Worm (Caenorhabditis elegans) whole organism, L4/young adult: ENCODE data around the gene B0507.4.
"Not testable (repeated sequence)": the region's sequence is repeated elsewhere in the genome, so short reads cannot be mapped to it uniquely, and the experiment has no call there.

Source experiments
- W03F9.2 ChIP-seq: fragments of 150-350 bp; optimal IDR thresholded peaks from 2 replicates; lab custom pipeline; 2014; ENCODE audit warnings: missing biosample characterization, missing genetic modification characterization
- dao-5 ChIP-seq: sonication (generic microtip); optimal IDR thresholded peaks from 2 replicates; lab custom pipeline; 2016; ENCODE audit warnings: missing genotype, missing genetic modification characterization, moderate library complexity, missing compliant biosample characterization
- him-1 ChIP-seq: sonication (generic microtip); optimal IDR thresholded peaks from 2 replicates; lab custom pipeline; 2016; ENCODE audit warnings: missing genotype, missing genetic modification reagents, missing genetic modification characterization, missing compliant biosample characterization

Gene B0507.4

DNA sequence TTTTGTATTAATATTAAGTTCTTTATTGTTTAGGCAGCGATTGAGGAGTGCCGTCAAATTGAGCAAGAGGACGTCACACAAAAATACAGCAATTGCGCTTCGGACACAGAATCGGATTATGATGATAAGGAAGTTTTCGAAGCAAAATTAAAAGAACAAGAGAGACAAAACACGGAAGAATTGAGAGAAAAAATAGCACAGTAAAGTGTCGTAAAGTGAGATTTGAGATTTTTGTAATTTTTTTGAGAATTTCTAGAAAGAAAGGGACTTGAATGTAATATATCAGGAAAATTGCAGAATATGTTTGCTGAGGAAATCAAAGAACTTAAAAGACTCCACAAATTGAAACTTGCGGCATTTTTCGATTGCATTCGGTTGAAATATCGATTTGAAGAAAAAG, at the start of gene B0507.4:
Gene B0507.4 (plus strand): TSS at position 301 of the 400 bp plus-strand sequence.
- TF ChIP-seq dao-5 (tag; lab: Kevin White, UChicago): no peak
- no peak for TF ChIP-seq him-1
- no peak for TF ChIP-seq W03F9.2

DNA sequence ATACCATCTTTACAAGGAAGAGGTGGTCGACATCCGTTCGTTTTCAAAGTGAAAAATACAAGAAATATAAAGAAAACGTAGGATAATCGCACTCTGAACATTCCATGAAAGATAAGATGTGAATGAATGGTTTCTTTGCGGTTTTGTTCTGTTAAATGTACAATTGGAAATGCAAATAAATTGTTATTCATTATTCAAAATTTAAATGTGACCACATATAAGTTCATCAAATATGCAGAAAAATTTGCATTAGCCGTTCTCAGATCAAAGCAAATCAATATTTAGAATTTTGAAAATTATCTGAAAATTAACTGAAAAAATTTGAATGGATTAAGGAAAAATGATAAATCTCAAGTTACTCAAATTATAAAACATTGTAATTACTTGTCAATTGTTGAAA, 42.9 kb upstream of the B0507.4 start, which contains the start of gene ZC178.2:
Gene ZC178.2 (minus strand): TSS at position 101 of the 400 bp plus-strand sequence.
- TF ChIP-seq W03F9.2: no peak
- TF ChIP-seq dao-5 (tag; lab: Kevin White, UChicago): no peak
- no peak for TF ChIP-seq him-1

DNA sequence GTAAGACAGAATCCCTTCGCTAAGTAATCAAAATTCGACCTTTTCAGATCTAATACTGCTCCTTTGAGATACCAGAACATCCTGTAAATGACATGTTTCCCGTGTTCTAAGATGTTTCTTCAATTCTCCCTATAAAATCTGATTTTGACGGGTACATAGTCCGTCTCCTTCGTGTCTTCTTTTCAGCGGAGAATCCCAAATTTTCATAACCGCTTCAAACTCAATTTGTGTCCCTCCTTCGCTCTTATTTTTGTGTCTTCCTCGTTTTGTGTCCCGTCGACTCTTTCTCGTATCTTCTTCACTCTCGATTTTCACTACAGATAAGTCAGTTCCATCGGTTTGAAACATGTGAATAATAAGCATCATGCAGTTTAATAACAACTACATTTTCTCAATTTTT, 38.6 kb upstream of the B0507.4 start, which contains the start of gene glr-5:
Gene glr-5 (plus strand): TSS at position 321 of the 400 bp plus-strand sequence.
- TF ChIP-seq dao-5 (tag; lab: Kevin White, UChicago): no peak
- no peak for TF ChIP-seq him-1
- TF ChIP-seq W03F9.2: no peak

DNA sequence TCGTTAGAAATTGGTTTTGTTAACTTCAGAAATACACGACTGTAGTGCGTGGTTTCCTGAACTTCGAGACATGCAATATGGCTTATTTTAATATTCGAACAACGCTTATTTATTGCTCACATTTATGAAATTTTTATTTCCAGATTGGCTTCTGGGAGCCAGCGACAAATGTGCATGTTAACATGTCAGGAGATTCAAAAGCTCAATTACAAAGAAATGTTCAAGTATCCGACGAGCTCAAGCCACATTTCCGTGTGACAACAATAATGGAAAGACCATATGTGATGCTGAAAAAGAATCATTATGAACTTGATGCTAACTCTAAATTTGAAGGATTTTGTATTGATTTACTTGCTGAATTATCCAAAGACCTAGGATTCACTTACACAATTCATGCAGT, 36.4 kb upstream of the B0507.4 start:
- no peak for TF ChIP-seq dao-5 (tag; lab: Kevin White, UChicago)
- TF ChIP-seq him-1: no peak
- TF ChIP-seq W03F9.2: no peak

DNA sequence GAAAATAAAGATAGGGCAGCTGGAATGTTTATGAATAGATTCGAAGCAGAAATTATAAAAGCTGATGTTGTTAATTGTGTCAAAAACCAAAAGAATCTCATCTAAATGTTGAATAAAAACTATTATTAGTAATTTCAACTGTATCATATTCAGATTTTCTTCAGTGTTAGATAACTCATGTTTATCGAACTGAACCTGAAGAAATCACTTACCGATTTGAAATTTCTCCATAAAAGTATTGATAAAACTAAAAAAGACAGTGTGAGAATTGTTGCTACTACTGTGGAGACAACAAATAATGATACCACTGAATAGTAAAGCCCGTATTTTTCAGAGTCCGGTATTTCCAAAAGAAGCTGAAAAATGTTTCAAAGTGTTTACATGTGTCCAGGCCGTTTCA, 32.6 kb upstream of the B0507.4 start, which contains the start of gene ZC196.8:
Gene ZC196.8 (minus strand): TSS at position 101 of the 400 bp plus-strand sequence.
- TF ChIP-seq dao-5 (tag; lab: Kevin White, UChicago); W03F9.2; him-1: not testable (repeated sequence)

DNA sequence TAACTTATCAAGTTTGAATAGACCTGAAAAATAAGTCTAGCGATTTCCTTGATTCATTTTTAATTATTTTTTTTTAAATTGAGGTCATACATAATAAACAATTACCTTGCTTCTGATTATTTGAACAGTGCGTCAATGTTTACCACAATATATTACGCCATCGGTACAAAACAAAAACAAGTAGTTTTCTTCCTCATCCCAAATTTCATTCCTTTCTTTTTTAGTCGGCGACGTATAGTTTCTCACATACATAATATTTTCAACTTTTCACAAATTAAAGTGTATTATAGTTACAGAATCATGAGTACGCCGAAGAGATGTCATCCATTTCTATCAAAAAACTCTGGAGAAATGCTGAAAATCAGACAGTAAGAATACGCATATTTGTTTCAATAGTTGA, 28.5 kb upstream of the B0507.4 start, which contains the start of gene droe-8:
Gene droe-8 (plus strand): TSS at position 301 of the 400 bp plus-strand sequence.
- TF ChIP-seq dao-5 (tag; lab: Kevin White, UChicago); him-1; W03F9.2: not testable (repeated sequence)

DNA sequence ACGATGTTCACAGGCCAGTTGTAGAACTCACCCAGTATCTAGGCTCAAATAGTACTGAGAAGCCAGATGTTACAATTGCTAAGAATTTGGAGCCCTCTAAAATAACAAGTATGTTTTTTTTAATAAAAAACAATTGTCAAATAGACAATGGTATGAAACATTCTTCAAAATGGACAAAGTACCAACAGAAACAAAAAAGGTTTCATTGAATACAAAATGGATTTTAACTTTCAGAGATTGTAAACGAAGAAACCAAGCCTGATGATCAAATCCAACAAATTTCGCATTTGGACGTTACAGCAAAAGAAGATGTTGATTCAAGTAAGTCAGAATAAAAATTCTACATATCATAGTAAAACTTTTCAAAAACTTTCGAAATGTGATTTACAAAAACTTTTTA, 27.7 kb upstream of the B0507.4 start, which contains the start of gene ZC196.9:
Gene ZC196.9 (minus strand): TSS at position 101 of the 400 bp plus-strand sequence.
- TF ChIP-seq W03F9.2 (no peak), dao-5 (tag; lab: Kevin White, UChicago) (no peak), him-1 (no peak)

DNA sequence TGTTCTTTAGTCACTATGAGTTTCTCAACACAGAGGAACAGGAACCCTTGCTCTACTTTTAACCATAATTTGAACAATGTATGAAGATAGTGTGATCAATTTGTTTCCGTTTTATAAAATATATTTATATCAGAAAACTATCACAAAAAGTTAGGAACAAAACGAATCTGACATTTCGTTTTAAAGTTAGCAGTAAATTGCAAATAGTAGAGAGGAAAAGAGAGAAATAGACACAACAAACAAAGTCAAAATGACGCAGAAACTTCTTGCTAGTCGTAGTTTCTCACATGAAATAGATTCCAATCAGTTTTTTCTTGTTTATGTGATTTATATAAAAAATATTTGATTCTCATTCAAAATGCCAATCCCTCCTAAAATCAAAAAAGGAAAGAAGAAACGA, 25.7 kb upstream of the B0507.4 start, which contains the start of gene ZC196.5:
Gene ZC196.5 (plus strand): TSS at position 301 of the 400 bp plus-strand sequence.
- no peak for TF ChIP-seq dao-5 (tag; lab: Kevin White, UChicago)
- TF ChIP-seq him-1: no peak
- TF ChIP-seq W03F9.2: no peak

DNA sequence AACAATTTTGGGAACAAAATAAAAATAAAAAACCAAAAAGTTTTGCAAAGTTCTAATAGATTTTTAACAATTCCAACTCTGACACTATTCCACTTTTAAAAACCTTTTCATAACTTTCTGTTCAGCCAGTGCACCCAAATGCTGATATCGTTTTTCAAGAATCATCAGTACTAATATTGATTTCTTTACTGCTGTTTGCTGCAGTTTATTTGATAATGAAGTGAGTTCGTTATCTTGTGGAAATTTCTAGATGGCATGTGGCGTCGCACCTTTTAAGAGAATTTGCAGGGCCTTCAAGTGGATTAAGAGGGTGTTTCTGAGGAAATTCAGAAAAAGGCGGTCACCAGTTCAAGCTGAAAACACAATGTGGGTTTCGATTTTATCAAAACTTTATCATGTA, 23.8 kb upstream of the B0507.4 start:
- no peak for TF ChIP-seq W03F9.2

DNA sequence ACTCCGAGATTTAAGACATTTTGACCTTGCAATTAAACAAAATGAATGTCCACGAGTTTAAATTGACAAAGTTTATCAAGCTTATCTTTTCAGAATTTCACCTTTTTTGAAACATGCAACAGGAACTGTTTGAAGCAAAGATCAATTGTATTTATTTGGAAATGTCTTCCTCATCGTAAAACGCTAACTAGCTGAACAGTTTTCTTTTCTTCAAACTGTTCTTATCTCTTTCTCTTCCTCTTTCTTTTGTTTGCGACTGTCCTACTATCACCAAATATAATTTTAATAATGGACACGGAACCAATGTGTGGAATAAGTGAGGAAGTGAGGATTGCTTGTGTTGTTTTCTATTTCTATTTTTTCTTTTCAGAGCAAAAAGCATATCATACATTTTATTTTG, 21.8 kb upstream of the B0507.4 start, which contains the start of gene ZC196.4:
Gene ZC196.4 (plus strand): TSS at position 173 of the 400 bp plus-strand sequence.
- TF ChIP-seq him-1 (no peak), dao-5 (tag; lab: Kevin White, UChicago) (no peak)

DNA sequence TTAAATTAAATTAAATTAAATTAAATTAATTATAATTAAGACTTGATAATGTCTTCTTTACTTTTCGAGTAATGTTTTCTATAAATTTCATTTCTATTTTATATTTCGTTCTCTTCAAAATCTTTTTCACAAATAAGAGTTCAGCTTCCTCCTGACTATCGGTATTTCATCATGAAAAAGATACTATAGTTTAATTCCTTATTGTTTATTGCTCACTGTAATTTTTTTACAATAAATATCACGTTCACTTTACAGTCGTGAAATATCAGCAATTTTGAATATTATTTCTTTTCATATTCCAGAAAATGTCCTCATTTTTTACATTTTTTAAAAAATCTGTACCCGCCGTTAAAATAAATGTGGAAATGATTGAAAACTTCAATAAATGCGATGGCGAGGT, 18.4 kb upstream of the B0507.4 start, which contains the start of gene ZC196.3:
Gene ZC196.3 (plus strand): TSS at position 301 of the 400 bp plus-strand sequence.
- TF ChIP-seq W03F9.2 (no peak), dao-5 (tag; lab: Kevin White, UChicago) (no peak), him-1 (no peak)

DNA sequence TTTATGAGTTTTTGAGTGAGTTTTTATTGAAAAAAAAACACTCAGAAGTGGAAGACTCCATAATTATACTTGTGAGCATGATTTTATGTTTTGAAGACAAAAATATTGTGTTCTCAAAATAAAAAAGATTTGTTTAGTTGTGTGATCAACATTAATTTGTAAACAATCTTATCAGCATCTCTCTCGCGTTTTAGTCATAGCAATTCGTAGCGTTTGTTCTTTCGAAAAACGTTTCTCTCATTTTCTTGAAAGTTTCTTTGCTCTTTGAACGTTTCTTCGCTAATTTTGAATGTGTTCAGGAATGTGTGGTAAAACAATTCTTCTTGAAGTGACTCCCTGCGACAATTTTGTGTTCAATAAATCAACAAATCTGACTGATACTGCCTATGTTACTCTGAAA, 15.6 kb upstream of the B0507.4 start, which contains the start of gene ZC196.2:
Gene ZC196.2 (plus strand): TSS at position 301 of the 400 bp plus-strand sequence.
- no peak for TF ChIP-seq dao-5 (tag; lab: Kevin White, UChicago)
- TF ChIP-seq him-1: no peak
- no peak for TF ChIP-seq W03F9.2

DNA sequence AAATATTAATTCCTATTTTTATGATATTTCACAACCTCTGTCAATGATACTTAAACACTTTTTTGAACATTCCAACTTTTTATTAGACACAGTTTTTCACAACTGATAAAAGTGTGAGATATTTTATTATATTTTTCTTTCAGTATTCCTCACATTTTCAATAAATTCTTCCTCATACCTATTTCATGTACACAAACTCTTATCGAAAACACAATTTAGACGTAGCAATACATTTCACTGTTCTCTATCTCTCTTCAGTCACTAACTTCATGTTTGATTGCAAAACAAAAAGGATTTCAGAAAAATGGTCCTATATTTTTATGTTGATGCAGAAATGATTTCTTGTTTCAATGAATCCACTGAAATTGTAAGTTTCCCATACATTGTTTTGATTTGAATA, 8.9 kb upstream of the B0507.4 start, which contains the start of gene B0507.6:
Gene B0507.6 (plus strand): TSS at position 301 of the 400 bp plus-strand sequence.
- TF ChIP-seq W03F9.2: no peak
- TF ChIP-seq dao-5 (tag; lab: Kevin White, UChicago): no peak
- no peak for TF ChIP-seq him-1

DNA sequence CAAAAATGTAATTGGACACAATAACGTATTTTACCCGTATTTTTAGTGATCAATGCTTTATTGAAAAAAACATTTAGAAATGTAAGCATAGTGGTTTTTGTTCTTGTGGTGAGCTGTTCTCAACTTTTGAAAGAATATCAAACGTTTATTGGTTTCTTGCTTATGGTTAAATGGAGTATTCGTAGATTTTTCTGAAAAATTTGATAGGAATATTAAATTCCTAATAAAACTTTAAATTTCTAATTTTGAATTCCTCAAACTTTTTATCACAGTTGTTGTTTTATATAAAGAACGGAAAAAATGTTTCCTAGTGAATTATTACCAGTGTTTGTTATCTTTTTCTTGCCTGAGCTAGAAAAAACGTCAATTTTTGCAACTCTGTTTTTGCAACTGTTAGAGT, 1.4 kb upstream of the B0507.4 start, which contains the start of gene B0507.5:
Gene B0507.5 (plus strand): TSS at position 301 of the 400 bp plus-strand sequence.
- TF ChIP-seq him-1: no peak
- TF ChIP-seq W03F9.2: no peak
- no peak for TF ChIP-seq dao-5 (tag; lab: Kevin White, UChicago)

DNA sequence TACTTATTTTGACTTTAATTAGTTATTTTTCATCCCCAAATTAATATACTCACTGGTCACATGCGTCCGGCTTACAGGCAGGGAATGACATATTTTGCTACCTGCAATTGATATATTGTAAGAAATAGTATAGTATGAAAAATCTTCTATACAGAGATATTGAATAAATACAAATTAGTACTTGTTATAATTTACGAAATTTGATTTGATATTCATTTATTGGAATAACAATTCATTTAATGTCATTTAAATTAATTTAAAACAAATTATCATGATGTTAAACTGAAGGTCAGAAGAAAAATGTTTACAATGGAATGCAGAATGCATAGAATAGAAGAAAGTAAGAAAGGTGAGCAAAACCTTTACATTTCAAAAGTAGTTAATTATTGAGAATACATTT, 3.8 kb downstream of the B0507.4 start, which contains the start of gene B0507.7:
Gene B0507.7 (minus strand): TSS at position 101 of the 400 bp plus-strand sequence.
- TF ChIP-seq dao-5 (tag; lab: Kevin White, UChicago): no peak
- no peak for TF ChIP-seq him-1
- TF ChIP-seq W03F9.2: no peak
